Worm (Caenorhabditis elegans) whole organism, midembryonic: ENCODE data around the gene Y5H2A.4.

Experiments used
- T22C8.4 ChIP-seq: fragments of 200-800 bp; sonication (Bioruptor generic); IDR thresholded peaks from 2 replicates; pipeline ENCODE4 v1.3.6; 2022; ENCODE audit warnings: missing genetic modification characterization, missing compliant biosample characterization
- flt-1 ChIP-seq: fragments of 200-800 bp; sonication (Bioruptor generic); IDR thresholded peaks from 2 replicates; pipeline ENCODE4 v1.3.6; 2022; ENCODE audit warnings: missing genetic modification characterization, missing compliant biosample characterization
- med-1 ChIP-seq: sonication (generic microtip); optimal IDR thresholded peaks from 2 replicates; lab custom pipeline; 2017; ENCODE audit warnings: missing genetic modification characterization, mild to moderate bottlenecking, missing compliant biosample characterization, antibody characterized with exemption, missing genetic modification reagents; ENCODE audit not compliant: insufficient read depth
- tab-1 ChIP-seq: fragments of 200-800 bp; sonication (Bioruptor generic); IDR thresholded peaks from 2 replicates; pipeline ENCODE4 v1.3.6; 2022; ENCODE audit warnings: missing genetic modification characterization, missing compliant biosample characterization

- TF ChIP-seq tab-1 (GFP tag; lab: Robert Waterston, UW), result no peak
- no peak for TF ChIP-seq T22C8.4 (GFP tag; lab: Robert Waterston, UW)
- no peak for TF ChIP-seq flt-1
- no peak for TF ChIP-seq med-1 (GFP tag; lab: Kevin White, UChicago)
These were observed 11.0 kb upstream of the Y5H2A.4 start, which contains the start of gene nhr-227 for ce11 chrV:2285107-2285506.
